Worm (Caenorhabditis elegans): ENCODE data around the gene aat-6.

DNA sequence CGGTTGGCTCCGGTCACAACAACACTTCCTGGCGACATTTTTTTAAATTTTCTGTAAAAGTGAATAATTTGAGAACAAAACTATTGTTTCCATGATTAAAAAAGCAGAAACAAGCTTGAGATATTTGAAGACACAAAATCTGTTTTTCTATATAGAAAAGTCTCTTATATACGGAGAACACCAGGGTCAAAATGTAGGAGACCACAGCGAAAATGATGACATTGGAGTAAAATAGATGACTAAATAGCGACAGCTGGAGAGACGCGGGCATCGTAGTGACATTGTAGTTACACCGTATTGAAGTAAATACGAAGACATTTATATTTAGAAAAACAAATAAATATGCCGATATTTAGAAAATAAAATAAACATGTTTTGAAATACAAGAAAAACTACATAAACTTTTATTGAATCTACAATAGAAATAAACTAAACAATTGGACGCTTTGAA, 45.7 kb upstream of the aat-6 start, which contains the start of gene sdz-8:
- TF ChIP-seq flt-1 (GFP tag; IDR thresholded peaks at IDR 0.05) (no peak), ztf-23 (GFP tag; IDR thresholded peaks at IDR 0.05) (no peak), tab-1 (GFP tag; IDR thresholded peaks at IDR 0.05) (no peak), med-1 (GFP tag; optimal IDR thresholded peaks at IDR 0.05; ENCODE audit: insufficient read depth) (no peak), ztf-29 (GFP tag; IDR thresholded peaks at IDR 0.05) (no peak), klf-2 (GFP tag; conservative IDR thresholded peaks at IDR 0.05) (no peak), cog-1 (tag; optimal IDR thresholded peaks at IDR 0.05) (no peak)
